Worm (Caenorhabditis elegans) whole organism, L4/young adult: ENCODE measurements around the gene Y11D7A.19.

Experiments
- W03F9.2 ChIP-seq: fragments of 150-350 bp; optimal IDR thresholded peaks from 2 replicates; lab custom pipeline; 2014; ENCODE audit warnings: missing biosample characterization, missing genetic modification characterization
- dao-5 ChIP-seq: sonication (generic microtip); optimal IDR thresholded peaks from 2 replicates; lab custom pipeline; 2016; ENCODE audit warnings: missing genotype, missing genetic modification characterization, moderate library complexity, missing compliant biosample characterization
- him-1 ChIP-seq: sonication (generic microtip); optimal IDR thresholded peaks from 2 replicates; lab custom pipeline; 2016; ENCODE audit warnings: missing genotype, missing genetic modification reagents, missing genetic modification characterization, missing compliant biosample characterization

ce11 chrIV:9274008-9274529 is 7.7 kb upstream of the Y11D7A.19 start, which contains the start of gene nmy-3:
- TF ChIP-seq W03F9.2 (no peak), dao-5 (tag; lab: Kevin White, UChicago) (no peak), him-1 (tag; lab: Kevin White, UChicago) (no peak)
